Worm (Caenorhabditis elegans) whole organism, mixed stage, embryonic: ENCODE measurements around the gene E02H1.6.

Source experiments
- M03D4.4 ChIP-seq: sonication (generic microtip); optimal IDR thresholded peaks from 2 replicates; lab custom pipeline; 2017; ENCODE audit warnings: mild to moderate bottlenecking, missing genetic modification characterization, missing compliant biosample characterization
- bed-3 ChIP-seq: fragments of 200-800 bp; sonication (Bioruptor generic); optimal IDR thresholded peaks from 3 replicates; lab custom pipeline; 2018; ENCODE audit warnings: mild to moderate bottlenecking, missing genetic modification characterization, moderate library complexity, missing compliant biosample characterization
- blmp-1 ChIP-seq: fragments of 150-350 bp; optimal IDR thresholded peaks from 2 replicates; lab custom pipeline; 2014; ENCODE audit warnings: missing biosample characterization, missing genetic modification characterization
- ceh-39 ChIP-seq: fragments of 150-350 bp; optimal IDR thresholded peaks from 2 replicates; lab custom pipeline; 2014; ENCODE audit warnings: missing biosample characterization, missing genetic modification characterization
- ceh-43 ChIP-seq: fragments of 200-800 bp; sonication (Bioruptor generic); optimal IDR thresholded peaks from 2 replicates; lab custom pipeline; 2018; ENCODE audit warnings: mild to moderate bottlenecking, missing genetic modification characterization, moderate library complexity, missing compliant biosample characterization
- ceh-83 ChIP-seq: fragments of 200-800 bp; sonication (Bioruptor generic); optimal IDR thresholded peaks from 2 replicates; lab custom pipeline; 2018; ENCODE audit warnings: mild to moderate bottlenecking, missing genetic modification characterization, missing compliant biosample characterization
- ces-1 ChIP-seq: fragments of 150-350 bp; optimal IDR thresholded peaks from 2 replicates; lab custom pipeline; 2014; ENCODE audit warnings: missing biosample characterization, missing genetic modification reagents, missing genetic modification characterization
- cnd-1 ChIP-seq: fragments of 200-800 bp; sonication (Bioruptor generic); optimal IDR thresholded peaks from 2 replicates; lab custom pipeline; 2018; ENCODE audit warnings: mild to moderate bottlenecking, missing genetic modification characterization, missing compliant biosample characterization
- drap-1 ChIP-seq: fragments of 200-800 bp; sonication (Bioruptor generic); optimal IDR thresholded peaks from 3 replicates; lab custom pipeline; 2018; ENCODE audit warnings: mild to moderate bottlenecking, missing genetic modification characterization, missing compliant biosample characterization
- elt-3 ChIP-seq: fragments of 150-350 bp; optimal IDR thresholded peaks from 2 replicates; lab custom pipeline; 2014; ENCODE audit warnings: missing biosample characterization, missing genetic modification characterization
- ham-2 ChIP-seq: fragments of 200-800 bp; sonication (Bioruptor generic); optimal IDR thresholded peaks from 2 replicates; lab custom pipeline; 2018; ENCODE audit warnings: mild to moderate bottlenecking, missing genetic modification characterization, missing compliant biosample characterization
- hlh-1 ChIP-seq: fragments of 150-350 bp; optimal IDR thresholded peaks from 2 replicates; lab custom pipeline; 2014; ENCODE audit warnings: missing biosample characterization, missing genetic modification reagents, missing genetic modification characterization
- lin-13 ChIP-seq: fragments of 150-350 bp; optimal IDR thresholded peaks from 2 replicates; lab custom pipeline; 2014; ENCODE audit warnings: missing biosample characterization, missing genetic modification characterization
- lin-32 ChIP-seq: fragments of 200-800 bp; sonication (Bioruptor generic); optimal IDR thresholded peaks from 2 replicates; lab custom pipeline; 2018; ENCODE audit warnings: mild to moderate bottlenecking, missing genetic modification characterization, missing compliant biosample characterization
- mep-1 ChIP-seq: fragments of 150-350 bp; optimal IDR thresholded peaks from 2 replicates; lab custom pipeline; 2017; ENCODE audit warnings: missing biosample characterization, missing genetic modification reagents, missing genetic modification characterization, inconsistent platforms
- mls-2 ChIP-seq: sonication (generic microtip); optimal IDR thresholded peaks from 2 replicates; lab custom pipeline; 2016; ENCODE audit warnings: mild to moderate bottlenecking, missing genetic modification characterization, moderate library complexity, missing compliant biosample characterization
- nhr-12 ChIP-seq: fragments of 150-350 bp; optimal IDR thresholded peaks from 2 replicates; lab custom pipeline; 2014; ENCODE audit warnings: missing biosample characterization, missing genetic modification characterization
- nhr-2 ChIP-seq: fragments of 150-350 bp; optimal IDR thresholded peaks from 2 replicates; lab custom pipeline; 2014; ENCODE audit warnings: missing biosample characterization, missing genetic modification characterization
- nhr-237 ChIP-seq: fragments of 150-350 bp; optimal IDR thresholded peaks from 2 replicates; lab custom pipeline; 2014; ENCODE audit warnings: missing biosample characterization, missing genetic modification characterization
- nhr-28 ChIP-seq: fragments of 150-350 bp; optimal IDR thresholded peaks from 2 replicates; lab custom pipeline; 2014; ENCODE audit warnings: missing biosample characterization, missing genetic modification characterization
- nhr-76 ChIP-seq: sonication (generic microtip); optimal IDR thresholded peaks from 2 replicates; lab custom pipeline; 2017; ENCODE audit warnings: missing biosample characterization, missing genetic modification characterization
- pha-4 ChIP-seq: fragments of 150-350 bp; optimal IDR thresholded peaks from 2 replicates; lab custom pipeline; 2018; ENCODE audit warnings: missing biosample characterization, missing genetic modification reagents, missing genetic modification characterization
- sem-2 ChIP-seq: fragments of 200-800 bp; sonication (Bioruptor generic); optimal IDR thresholded peaks from 2 replicates; lab custom pipeline; 2018; ENCODE audit warnings: mild to moderate bottlenecking, missing genetic modification characterization, missing compliant biosample characterization
- snpc-4 ChIP-seq: fragments of 150-350 bp; optimal IDR thresholded peaks from 2 replicates; lab custom pipeline; 2014; ENCODE audit warnings: missing biosample characterization, missing genetic modification characterization
- sptf-1 ChIP-seq: sonication (generic microtip); optimal IDR thresholded peaks from 2 replicates; lab custom pipeline; 2017; ENCODE audit warnings: mild to moderate bottlenecking, missing genetic modification characterization, moderate library complexity, missing compliant biosample characterization
- tbx-8 ChIP-seq: fragments of 200-800 bp; sonication (Bioruptor generic); optimal IDR thresholded peaks from 2 replicates; lab custom pipeline; 2018; ENCODE audit warnings: mild to moderate bottlenecking, missing genetic modification characterization, moderate library complexity, missing compliant biosample characterization
- unc-120 ChIP-seq: sonication (generic microtip); optimal IDR thresholded peaks from 2 replicates; lab custom pipeline; 2017; ENCODE audit warnings: missing genetic modification characterization, missing compliant biosample characterization; ENCODE audit not compliant: poor library complexity, severe bottlenecking
- unc-39 ChIP-seq: fragments of 150-350 bp; optimal IDR thresholded peaks from 2 replicates; lab custom pipeline; 2014; ENCODE audit warnings: missing biosample characterization, missing genetic modification characterization
- unc-62 ChIP-seq: fragments of 150-350 bp; optimal IDR thresholded peaks from 2 replicates; lab custom pipeline; 2014; ENCODE audit warnings: missing biosample characterization, missing genetic modification reagents, missing genetic modification characterization
- zip-8 ChIP-seq: fragments of 150-350 bp; optimal IDR thresholded peaks from 2 replicates; lab custom pipeline; 2014; ENCODE audit warnings: missing biosample characterization, missing genetic modification characterization
- ztf-11 ChIP-seq: fragments of 150-350 bp; optimal IDR thresholded peaks from 2 replicates; lab custom pipeline; 2014; ENCODE audit warnings: missing biosample characterization, missing genetic modification characterization

E02H1.6 gene

DNA sequence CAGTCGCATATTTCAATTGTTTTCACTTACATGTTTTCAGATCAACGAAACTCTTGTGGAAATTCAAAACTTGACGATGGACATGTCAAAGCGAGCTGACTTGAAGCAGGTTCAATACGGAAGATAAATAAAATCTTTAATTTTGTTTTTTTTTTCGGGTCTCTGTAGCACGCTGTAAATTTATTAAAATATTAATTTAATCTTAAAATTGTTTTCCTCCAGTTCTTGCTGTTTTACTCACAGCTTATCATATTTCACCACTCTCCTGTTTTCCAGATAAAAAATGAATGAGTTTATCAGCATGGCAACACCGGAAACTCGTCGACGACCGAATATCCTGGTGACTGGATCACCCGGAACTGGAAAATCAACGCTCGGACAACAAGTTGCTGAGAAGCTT lies at the start of gene E02H1.6:
Gene E02H1.6, plus strand, starts transcription at position 301 of the 400 bp plus-strand sequence.
- TF ChIP-seq nhr-237 (tag; lab: Kevin White, UChicago) (no peak), nhr-2 (tag; lab: Kevin White, UChicago) (no peak), sptf-1 (no peak), elt-3 (tag; lab: Kevin White, UChicago) (no peak), cnd-1 (tag; lab: Kevin White, UChicago) (no peak), snpc-4 (no peak), M03D4.4 (tag; lab: Kevin White, UChicago) (no peak), unc-120 (tag; lab: Kevin White, UChicago) (no peak), unc-62 (GFP tag; lab: Kevin White, UChicago) (no peak), lin-32 (GFP tag; lab: Kevin White, UChicago) (no peak), tbx-8 (no peak)

DNA sequence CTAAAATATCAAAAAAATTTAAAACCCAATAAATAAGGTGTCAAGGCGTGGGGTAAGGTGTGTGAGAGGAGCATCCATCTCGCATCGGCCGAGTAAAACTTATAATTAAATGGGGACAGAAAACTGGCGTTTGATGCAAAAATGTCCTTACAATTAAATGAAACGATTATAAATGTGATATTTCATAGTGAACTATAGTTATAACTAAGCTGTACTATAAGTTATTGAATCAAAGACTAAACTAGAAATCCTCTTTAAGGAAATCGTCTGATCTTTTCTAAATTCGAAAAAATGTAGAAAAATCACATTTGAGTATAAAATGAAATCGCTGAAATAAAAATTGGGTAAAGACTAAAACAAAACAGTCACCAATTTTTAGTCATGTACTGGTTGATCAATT lies 45.8 kb upstream of the E02H1.6 start, which contains the start of gene sra-6:
Gene sra-6, minus strand, starts transcription at position 101 of the 400 bp plus-strand sequence.
- TF ChIP-seq hlh-1 (tag; lab: Kevin White, UChicago) (no peak), mep-1 (tag; lab: Kevin White, UChicago) (no peak), ceh-43 (GFP tag; lab: Kevin White, UChicago) (no peak), nhr-76 (tag; lab: Kevin White, UChicago) (no peak), ham-2 (no peak), ceh-39 (no peak), mls-2 (tag; lab: Kevin White, UChicago) (no peak), ceh-83 (GFP tag; lab: Kevin White, UChicago) (no peak), nhr-12 (tag; lab: Kevin White, UChicago) (no peak), elt-3 (tag; lab: Kevin White, UChicago) (no peak), ztf-11 (tag; lab: Kevin White, UChicago) (no peak), nhr-237 (tag; lab: Kevin White, UChicago) (no peak), sem-2 (GFP tag; lab: Kevin White, UChicago) (no peak), drap-1 (no peak), lin-32 (GFP tag; lab: Kevin White, UChicago) (no peak), lin-13 (no peak), unc-39 (no peak), snpc-4 (no peak)

DNA sequence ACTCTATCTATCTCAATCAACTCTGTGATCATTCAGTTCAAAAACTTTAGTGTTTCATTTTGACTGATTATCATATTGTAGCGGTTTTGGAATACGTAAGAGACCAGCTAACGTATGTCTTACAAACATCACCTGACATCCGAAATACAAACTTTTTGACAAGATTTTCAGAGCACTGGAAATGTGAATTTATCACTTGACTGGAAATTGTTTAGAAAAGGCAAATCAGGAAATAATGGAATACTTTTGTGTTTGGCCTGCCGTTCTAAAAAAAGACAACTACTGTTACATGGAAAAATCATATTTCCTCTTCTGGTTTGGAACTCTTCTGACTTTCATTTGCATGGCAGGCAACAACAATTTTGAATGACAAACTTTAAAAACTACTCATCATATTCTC lies 45.0 kb upstream of the E02H1.6 start, which contains the start of gene F35H8.12:
Gene F35H8.12, plus strand, starts transcription at position 301 of the 400 bp plus-strand sequence.
- TF ChIP-seq pha-4 (tag; lab: Kevin White, UChicago): no peak
- TF ChIP-seq unc-62 (GFP tag; lab: Kevin White, UChicago): no peak
- TF ChIP-seq blmp-1 (tag; lab: Kevin White, UChicago): no peak
- no peak for TF ChIP-seq nhr-2 (tag; lab: Kevin White, UChicago)
- TF ChIP-seq ceh-43 (GFP tag; lab: Kevin White, UChicago): no peak
- no peak for TF ChIP-seq sptf-1
- no peak for TF ChIP-seq zip-8
- no peak for TF ChIP-seq nhr-12 (tag; lab: Kevin White, UChicago)
- no peak for TF ChIP-seq bed-3 (GFP tag; lab: Kevin White, UChicago)
- TF ChIP-seq nhr-76 (tag; lab: Kevin White, UChicago): no peak
- TF ChIP-seq drap-1: no peak
- TF ChIP-seq snpc-4: no peak
- TF ChIP-seq ham-2: no peak
- no peak for TF ChIP-seq hlh-1 (tag; lab: Kevin White, UChicago)
- no peak for TF ChIP-seq lin-13

DNA sequence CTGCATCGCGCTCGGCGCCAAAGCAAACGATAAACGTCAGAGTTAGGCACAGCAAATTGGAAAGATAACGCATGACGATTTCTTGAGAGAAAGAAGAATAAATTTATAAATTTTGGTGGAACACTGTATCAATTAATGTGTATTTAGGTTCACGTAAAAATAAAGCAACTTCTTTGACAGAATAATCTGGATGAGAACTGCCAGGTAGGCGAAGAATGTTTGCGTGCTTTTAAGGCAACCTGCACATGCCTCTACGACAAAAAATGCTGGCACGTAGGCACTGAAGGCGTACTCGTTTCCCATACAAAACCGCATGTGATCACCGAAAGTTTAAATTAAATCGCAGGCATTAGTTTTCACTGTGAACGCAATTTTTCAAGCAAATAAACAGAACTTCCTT lies 43.3 kb upstream of the E02H1.6 start, which contains the start of gene F35H8.1:
Gene F35H8.1, minus strand, starts transcription at position 101 of the 400 bp plus-strand sequence.
- TF ChIP-seq ham-2 (no peak), pha-4 (tag; lab: Kevin White, UChicago) (no peak), nhr-2 (tag; lab: Kevin White, UChicago) (no peak), nhr-76 (tag; lab: Kevin White, UChicago) (no peak), nhr-28 (tag; lab: Kevin White, UChicago) (no peak), nhr-237 (tag; lab: Kevin White, UChicago) (no peak), blmp-1 (tag; lab: Kevin White, UChicago) (no peak), mls-2 (tag; lab: Kevin White, UChicago) (no peak), ceh-43 (GFP tag; lab: Kevin White, UChicago) (no peak), unc-120 (tag; lab: Kevin White, UChicago) (no peak), ces-1 (GFP tag; lab: Kevin White, UChicago) (no peak), drap-1 (no peak), zip-8 (no peak), ceh-83 (GFP tag; lab: Kevin White, UChicago) (no peak), bed-3 (GFP tag; lab: Kevin White, UChicago) (no peak), cnd-1 (tag; lab: Kevin White, UChicago) (no peak), tbx-8 (no peak), elt-3 (tag; lab: Kevin White, UChicago) (no peak)
- TF ChIP-seq, all 35 proteins: peak for 0
